Fruit fly (Drosophila melanogaster) whole organism, embryonic: Measurements from ENCODE around the gene Gyc88E.

Experiments used
- Antp ChIP-seq: fragments of 200-800 bp; sonication (Bioruptor generic); optimal IDR thresholded peaks from 3 replicates; lab custom pipeline; 2016; ENCODE audit warnings: missing biosample characterization, missing genetic modification characterization
- CG11085 ChIP-seq: fragments of 200-800 bp; sonication (Bioruptor generic); IDR thresholded peaks from 2 replicates; pipeline ENCODE4 v1.3.6; 2022; ENCODE audit warnings: missing biosample characterization, missing genetic modification characterization
- CG14050 ChIP-seq: fragments of 200-800 bp; sonication (Bioruptor generic); IDR thresholded peaks from 3 replicates; pipeline ENCODE4 v1.3.6; 2022; ENCODE audit warnings: missing biosample characterization, missing genetic modification characterization
- CG3995 ChIP-seq: fragments of 200-800 bp; sonication (Bioruptor generic); optimal IDR thresholded peaks from 3 replicates; lab custom pipeline; 2016; ENCODE audit warnings: missing biosample characterization, missing genetic modification characterization
- CG9876 ChIP-seq: fragments of 200-800 bp; sonication (Bioruptor generic); optimal IDR thresholded peaks from 2 replicates; lab custom pipeline; 2016; ENCODE audit warnings: missing biosample characterization, missing genetic modification characterization
- CHES-1-like ChIP-seq: fragments of 200-800 bp; sonication (Bioruptor generic); optimal IDR thresholded peaks from 2 replicates; lab custom pipeline; 2016; ENCODE audit warnings: missing biosample characterization, missing genetic modification characterization
- Ets65A ChIP-seq: fragments of 200-800 bp; sonication (Bioruptor generic); peaks from one replicate; lab custom pipeline; 2016; ENCODE audit warnings: missing biosample characterization, missing genetic modification characterization
- Hand ChIP-seq: fragments of 200-800 bp; sonication (Bioruptor generic); optimal IDR thresholded peaks from 2 replicates; lab custom pipeline; 2017; ENCODE audit warnings: mild to moderate bottlenecking, missing biosample characterization, missing genetic modification reagents, missing genetic modification characterization
- Optix ChIP-seq: fragments of 200-800 bp; sonication (Bioruptor generic); IDR thresholded peaks from 3 replicates; pipeline ENCODE4 v1.3.6; 2022; ENCODE audit warnings: missing biosample characterization, missing genetic modification characterization
- PHDP ChIP-seq: fragments of 200-800 bp; sonication (Bioruptor generic); optimal IDR thresholded peaks from 3 replicates; lab custom pipeline; 2018; ENCODE audit warnings: missing biosample characterization, mild to moderate bottlenecking, missing genetic modification characterization, moderate library complexity
- mam ChIP-seq: fragments of 200-800 bp; sonication (Bioruptor generic); optimal IDR thresholded peaks from 3 replicates; lab custom pipeline; 2016; ENCODE audit warnings: missing biosample characterization, missing genetic modification characterization
- tna ChIP-seq: fragments of 200-800 bp; sonication (Bioruptor generic); IDR thresholded peaks from 2 replicates; pipeline ENCODE4 v1.3.6; 2022; ENCODE audit warnings: missing biosample characterization, missing genetic modification characterization; ENCODE audit not compliant: partially characterized antibody
- wor ChIP-seq: fragments of 200-800 bp; sonication (Bioruptor generic); IDR thresholded peaks from 2 replicates; pipeline ENCODE4 v1.3.6; 2022; ENCODE audit warnings: missing biosample characterization, missing genetic modification characterization

dm6 chr3R:15130873-15131272 is 19.3 kb upstream of the Gyc88E start:
- no peak for TF ChIP-seq Optix
- no peak for TF ChIP-seq Ets65A (GFP tag; lab: Kevin White, UChicago)
- no peak for TF ChIP-seq wor (GFP tag; lab: Robert Waterston, UW)
- no peak for TF ChIP-seq CG14050 (GFP tag; lab: Robert Waterston, UW)
- no peak for TF ChIP-seq CG9876 (GFP tag; lab: Kevin White, UChicago)
- no peak for TF ChIP-seq mam (GFP tag; lab: Kevin White, UChicago)
- TF ChIP-seq Hand (GFP tag; lab: Kevin White, UChicago), result no peak
- no peak for TF ChIP-seq CG3995 (GFP tag; lab: Kevin White, UChicago)
- TF ChIP-seq Antp (GFP tag; lab: Kevin White, UChicago), result no peak
- TF ChIP-seq PHDP (tag; lab: Kevin White, UChicago), result no peak
- TF ChIP-seq CG11085, result no peak
- TF ChIP-seq CHES-1-like (GFP tag; lab: Kevin White, UChicago), result no peak
- TF ChIP-seq tna, result no peak
